Worm (Caenorhabditis elegans): ENCODE data around the gene F15E6.9.

DNA sequence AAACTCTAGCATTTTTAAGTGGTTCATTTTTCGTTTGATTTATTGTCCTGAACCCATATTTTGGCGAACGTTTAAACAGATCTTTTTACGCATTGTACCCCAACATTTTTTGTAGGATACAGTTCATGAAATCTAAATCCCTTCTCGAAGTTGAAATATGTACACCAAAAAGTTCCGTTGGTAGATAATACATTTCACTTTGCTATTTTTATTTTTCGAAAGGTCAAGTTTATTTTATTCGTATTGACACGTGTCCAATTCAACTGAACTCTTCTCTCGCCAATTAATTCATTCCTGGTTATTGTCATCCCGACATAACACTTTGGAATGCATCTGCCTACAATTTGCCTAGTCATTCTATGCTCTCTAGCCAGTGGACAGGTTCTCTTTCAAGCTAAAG, 28.0 kb downstream of the F15E6.9 start, which contains the start of gene F36A4.2:
- no peak for TF ChIP-seq unc-62 (GFP tag; optimal IDR thresholded peaks at IDR 0.05)
- TF ChIP-seq pha-4 (tag; optimal IDR thresholded peaks at IDR 0.05) = no peak
- no peak for TF ChIP-seq M03D4.4 (tag; optimal IDR thresholded peaks at IDR 0.05)
- no peak for TF ChIP-seq nhr-28 (tag; optimal IDR thresholded peaks at IDR 0.05)
- no peak for TF ChIP-seq blmp-1 (tag; optimal IDR thresholded peaks at IDR 0.05)
- no peak for TF ChIP-seq flh-1 (GFP tag; optimal IDR thresholded peaks at IDR 0.05)
- no peak for TF ChIP-seq mep-1 (tag; optimal IDR thresholded peaks at IDR 0.05)
- TF ChIP-seq nhr-76 (tag; optimal IDR thresholded peaks at IDR 0.05) = no peak
- TF ChIP-seq ces-1 (GFP tag; optimal IDR thresholded peaks at IDR 0.05) = no peak

Data from whole organism, mixed stage, embryonic.